Worm (Caenorhabditis elegans) whole organism, young adult: Measurements from ENCODE around the gene tpan-1.
A peak's percentile ranks its signal among the peaks of the same experiment; 100 is the strongest.

Experiments used
- B0019.2 ChIP-seq: fragments of 200-800 bp; sonication (Bioruptor generic); conservative IDR thresholded peaks from 2 replicates; pipeline ENCODE4 v1.3.6; 2022; ENCODE audit warnings: missing genetic modification reagents, missing genetic modification characterization, missing compliant biosample characterization
- D2030.7 ChIP-seq: fragments of 200-800 bp; sonication (Bioruptor generic); IDR thresholded peaks from 2 replicates; pipeline ENCODE4 v1.3.6; 2022; ENCODE audit warnings: missing genetic modification reagents, missing genetic modification characterization, missing compliant biosample characterization
- F23B12.7 ChIP-seq: sonication (generic microtip); optimal IDR thresholded peaks from 2 replicates; lab custom pipeline; 2017; ENCODE audit warnings: missing genetic modification characterization, mild to moderate bottlenecking, missing compliant biosample characterization, antibody characterized with exemption, moderate library complexity; ENCODE audit not compliant: insufficient read depth
- F49E8.2 ChIP-seq: sonication (generic microtip); optimal IDR thresholded peaks from 3 replicates; lab custom pipeline; 2017; ENCODE audit warnings: missing genetic modification characterization, mild to moderate bottlenecking, missing compliant biosample characterization, antibody characterized with exemption, moderate library complexity; ENCODE audit not compliant: insufficient read depth
- F57C9.4 ChIP-seq: sonication (generic microtip); optimal IDR thresholded peaks from 2 replicates; lab custom pipeline; 2017; ENCODE audit warnings: mild to moderate bottlenecking, missing genetic modification characterization, missing compliant biosample characterization
- K11D2.4 ChIP-seq: fragments of 200-800 bp; sonication (Bioruptor generic); IDR thresholded peaks from 2 replicates; pipeline ENCODE4 v1.3.6; 2022; ENCODE audit warnings: missing genetic modification reagents, missing genetic modification characterization, missing compliant biosample characterization
- T26A5.8 ChIP-seq: sonication (generic microtip); optimal IDR thresholded peaks from 2 replicates; lab custom pipeline; 2016; ENCODE audit warnings: missing genetic modification characterization, missing compliant biosample characterization
- Y53F4B.3 ChIP-seq: fragments of 200-800 bp; sonication (Bioruptor generic); IDR thresholded peaks from 2 replicates; pipeline ENCODE4 v1.3.6; 2022; ENCODE audit warnings: missing genetic modification reagents, missing genetic modification characterization, missing compliant biosample characterization
- Y95B8A.8 ChIP-seq: fragments of 200-800 bp; sonication (Bioruptor generic); IDR thresholded peaks from 2 replicates; pipeline ENCODE4 v1.3.6; 2022; ENCODE audit warnings: missing genetic modification reagents, missing genetic modification characterization, missing compliant biosample characterization
- ZK185.1 ChIP-seq: sonication (generic microtip); optimal IDR thresholded peaks from 2 replicates; lab custom pipeline; 2016; ENCODE audit warnings: mild to moderate bottlenecking, missing genetic modification characterization, missing compliant biosample characterization; ENCODE audit not compliant: poor library complexity, severe bottlenecking
- attf-3 ChIP-seq: fragments of 200-800 bp; sonication (Bioruptor generic); conservative IDR thresholded peaks from 2 replicates; pipeline ENCODE4 v1.3.6; 2022; ENCODE audit warnings: missing genetic modification reagents, missing genetic modification characterization, missing compliant biosample characterization
- attf-5 ChIP-seq: fragments of 200-800 bp; sonication (Bioruptor generic); optimal IDR thresholded peaks from 2 replicates; lab custom pipeline; 2018; ENCODE audit warnings: mild to moderate bottlenecking, missing genetic modification characterization, missing compliant biosample characterization
- attf-6 ChIP-seq: fragments of 200-800 bp; sonication (Bioruptor generic); IDR thresholded peaks from 2 replicates; pipeline ENCODE4 v1.3.6; 2022; ENCODE audit warnings: missing genetic modification reagents, missing genetic modification characterization, missing compliant biosample characterization
- bed-2 ChIP-seq: fragments of 200-800 bp; sonication (Bioruptor generic); IDR thresholded peaks from 2 replicates; pipeline ENCODE4 v1.3.6; 2022; ENCODE audit warnings: missing genetic modification reagents, missing genetic modification characterization, missing compliant biosample characterization
- ccch-3 ChIP-seq: fragments of 200-800 bp; sonication (Bioruptor generic); optimal IDR thresholded peaks from 2 replicates; lab custom pipeline; 2018; ENCODE audit warnings: mild to moderate bottlenecking, missing genetic modification characterization, missing compliant biosample characterization
- ceh-40 ChIP-seq: fragments of 200-800 bp; sonication (Bioruptor generic); IDR thresholded peaks from 2 replicates; pipeline ENCODE4 v1.3.6; 2022; ENCODE audit warnings: missing genetic modification characterization, missing compliant biosample characterization
- ceh-79 ChIP-seq: sonication (generic microtip); optimal IDR thresholded peaks from 2 replicates; lab custom pipeline; 2017; ENCODE audit warnings: mild to moderate bottlenecking, missing genetic modification characterization, missing compliant biosample characterization
- chd-7 ChIP-seq: sonication (generic microtip); optimal IDR thresholded peaks from 2 replicates; lab custom pipeline; 2016; ENCODE audit warnings: mild to moderate bottlenecking, missing genetic modification characterization, moderate library complexity, missing compliant biosample characterization
- ets-4 ChIP-seq: fragments of 200-800 bp; sonication (Bioruptor generic); optimal IDR thresholded peaks from 2 replicates; lab custom pipeline; 2018; ENCODE audit warnings: mild to moderate bottlenecking, missing genetic modification characterization, missing compliant biosample characterization
- hmg-1.2 ChIP-seq: fragments of 200-800 bp; sonication (Bioruptor generic); IDR thresholded peaks from 2 replicates; pipeline ENCODE4 v1.3.6; 2022; ENCODE audit warnings: missing genetic modification reagents, missing genetic modification characterization, missing compliant biosample characterization
- hrde-1 ChIP-seq: sonication (generic microtip); optimal IDR thresholded peaks from 2 replicates; lab custom pipeline; 2016; ENCODE audit warnings: missing genetic modification characterization, mild to moderate bottlenecking, missing compliant biosample characterization, moderate library complexity, missing genotype, missing genetic modification reagents, borderline replicate concordance
- lag-1 ChIP-seq: fragments of 200-800 bp; sonication (Bioruptor generic); IDR thresholded peaks from 2 replicates; pipeline ENCODE4 v1.3.6; 2022; ENCODE audit warnings: missing genetic modification reagents, missing genetic modification characterization, missing compliant biosample characterization
- let-526 ChIP-seq: fragments of 200-800 bp; sonication (Bioruptor generic); IDR thresholded peaks from 2 replicates; pipeline ENCODE4 v1.3.6; 2022; ENCODE audit warnings: missing genetic modification reagents, missing genetic modification characterization, missing compliant biosample characterization
- mes-4 ChIP-seq: sonication (generic microtip); optimal IDR thresholded peaks from 2 replicates; lab custom pipeline; 2016; ENCODE audit warnings: missing genotype, missing genetic modification characterization, missing compliant biosample characterization
- nhr-179 ChIP-seq: sonication (generic microtip); optimal IDR thresholded peaks from 2 replicates; lab custom pipeline; 2016; ENCODE audit warnings: mild to moderate bottlenecking, missing genetic modification characterization, missing compliant biosample characterization
- nhr-27 ChIP-seq: fragments of 200-800 bp; sonication (Bioruptor generic); optimal IDR thresholded peaks from 2 replicates; lab custom pipeline; 2018; ENCODE audit warnings: mild to moderate bottlenecking, missing genetic modification characterization, moderate library complexity, missing compliant biosample characterization
- nhr-80 ChIP-seq: sonication (generic microtip); optimal IDR thresholded peaks from 2 replicates; lab custom pipeline; 2016; ENCODE audit warnings: missing genetic modification characterization, missing compliant biosample characterization
- rcor-1 ChIP-seq: fragments of 200-800 bp; sonication (Bioruptor generic); IDR thresholded peaks from 2 replicates; pipeline ENCODE4 v1.3.6; 2022; ENCODE audit warnings: missing genetic modification reagents, missing genetic modification characterization, missing compliant biosample characterization
- rec-8 ChIP-seq, 2 experiments: sonication (generic microtip); optimal IDR thresholded peaks; 2 replicates each; lab custom pipeline; 2016; ENCODE audit warnings: mild to moderate bottlenecking in 2 of 2, missing genetic modification characterization in 2 of 2, missing genetic modification reagents in 2 of 2, missing genotype in 2 of 2, missing biosample characterization in 1 of 2, missing compliant biosample characterization in 1 of 2, moderate library complexity in 1 of 2
- rpc-1 ChIP-seq, 2 experiments: fragments of 150-350 bp in 1 of 2; sonication (generic microtip) in 1 of 2; optimal IDR thresholded peaks; 2 replicates each; lab custom pipeline; 2014 to 2018; ENCODE audit warnings: missing biosample characterization in 1 of 2, missing genetic modification characterization in 1 of 2, missing genetic modification reagents in 1 of 2, missing genotype in 1 of 2
- sdz-38 ChIP-seq: sonication (generic microtip); optimal IDR thresholded peaks from 2 replicates; lab custom pipeline; 2016; ENCODE audit warnings: missing genotype, missing genetic modification characterization, missing compliant biosample characterization
- snpc-4 ChIP-seq, 5 experiments: fragments of 150-350 bp in 1 of 5; sonication (generic microtip) in 4 of 5; optimal IDR thresholded peaks; 2 replicates each; lab custom pipeline; 2014 to 2018; ENCODE audit warnings: missing genetic modification characterization in 5 of 5, missing biosample characterization in 3 of 5, antibody characterized with exemption in 2 of 5, mild to moderate bottlenecking in 2 of 5, missing compliant biosample characterization in 2 of 5, missing genotype in 2 of 5, moderate library complexity in 2 of 5, missing genetic modification reagents in 1 of 5
- tbp1 ChIP-seq: fragments of 200-800 bp; sonication (Bioruptor generic); optimal IDR thresholded peaks from 2 replicates; lab custom pipeline; 2018; ENCODE audit warnings: mild to moderate bottlenecking, missing genetic modification characterization, missing compliant biosample characterization
- tbx-9 ChIP-seq: sonication (generic microtip); optimal IDR thresholded peaks from 2 replicates; lab custom pipeline; 2016; ENCODE audit warnings: borderline replicate concordance, missing genetic modification characterization, inconsistent platforms, missing compliant biosample characterization
- unc-130 ChIP-seq: sonication (generic microtip); optimal IDR thresholded peaks from 2 replicates; lab custom pipeline; 2016; ENCODE audit warnings: missing genetic modification reagents, missing genetic modification characterization, missing compliant biosample characterization
- xnd-1 ChIP-seq: sonication (generic microtip); optimal IDR thresholded peaks from 2 replicates; lab custom pipeline; 2016; ENCODE audit warnings: missing genotype, missing genetic modification reagents, missing genetic modification characterization, missing compliant biosample characterization
- ztf-18 ChIP-seq: sonication (generic microtip); optimal IDR thresholded peaks from 2 replicates; lab custom pipeline; 2016; ENCODE audit warnings: missing genotype, mild to moderate bottlenecking, missing genetic modification characterization, missing compliant biosample characterization

The tpan-1 gene

ce11 chrV:20778257-20778697, 11.0 kb upstream of the tpan-1 start (continued):
- TF ChIP-seq ccch-3 (GFP tag; lab: Kevin White, UChicago) = no peak
- TF ChIP-seq nhr-179 (tag; lab: Kevin White, UChicago) = no peak
- TF ChIP-seq ceh-40 (GFP tag; lab: Robert Waterston, UW) = no peak
- no peak for TF ChIP-seq F57C9.4 (tag; lab: Kevin White, UChicago)
- no peak for TF ChIP-seq rpc-1 (optimal IDR thresholded peaks at IDR 0.05; lab: Kevin White, UChicago)
- TF ChIP-seq rpc-1 (tag; optimal IDR thresholded peaks at IDR 0.05; lab: Kevin White, UChicago) = no peak
- peak; percentile 69 for TF ChIP-seq tbp1 (GFP tag; lab: Kevin White, UChicago)
- peak; percentile 80 for TF ChIP-seq ZK185.1 (tag; lab: Kevin White, UChicago)
- no peak for TF ChIP-seq rec-8 (tag; optimal IDR thresholded peaks at IDR 0.05; lab: Kevin White, UChicago)
- TF ChIP-seq attf-3 (GFP tag; lab: Robert Waterston, UW) = no peak
- TF ChIP-seq bed-2 (GFP tag; lab: Robert Waterston, UW) = no peak
- TF ChIP-seq hrde-1 = no peak
- TF ChIP-seq Y53F4B.3 (GFP tag; lab: Robert Waterston, UW) = no peak
- TF ChIP-seq rcor-1 (GFP tag; lab: Robert Waterston, UW) = peak; percentile 74
- no peak for TF ChIP-seq xnd-1 (tag; lab: Kevin White, UChicago)
- peak; percentile 87 for TF ChIP-seq K11D2.4 (GFP tag; lab: Robert Waterston, UW)
- peak; percentile 43; the same call in 1 of the 2 replicates for TF ChIP-seq Y95B8A.8 (GFP tag; lab: Robert Waterston, UW)
- no peak for TF ChIP-seq lag-1 (GFP tag; lab: Robert Waterston, UW)
- TF ChIP-seq ztf-18 (tag; lab: Kevin White, UChicago) = peak; percentile 53
- no peak for TF ChIP-seq ceh-79
- TF ChIP-seq F49E8.2 (tag; lab: Kevin White, UChicago) = no peak
- no peak for TF ChIP-seq D2030.7 (GFP tag; lab: Robert Waterston, UW)
- TF ChIP-seq snpc-4 (GFP tag; optimal IDR thresholded peaks at IDR 0.05; lab: Kevin White, UChicago) = no peak
- TF ChIP-seq snpc-4 (tag; optimal IDR thresholded peaks at IDR 0.05; lab: Kevin White, UChicago) = peak in 3 of 4 experiments; percentile 14 to 80 (median 79)
- TF ChIP-seq tbx-9 (tag; lab: Kevin White, UChicago) = no peak
- no peak for TF ChIP-seq unc-130 (GFP tag; lab: Kevin White, UChicago)
- no peak for TF ChIP-seq B0019.2 (GFP tag; lab: Robert Waterston, UW)
- TF ChIP-seq attf-5 = peak; percentile 78
- no peak for TF ChIP-seq nhr-27 (tag; lab: Kevin White, UChicago)
- TF ChIP-seq chd-7 (tag; lab: Kevin White, UChicago) = peak; percentile 94
- TF ChIP-seq mes-4 (tag; lab: Kevin White, UChicago) = no peak
- TF ChIP-seq hmg-1.2 (GFP tag; lab: Robert Waterston, UW) = peak; percentile 94
- no peak for TF ChIP-seq sdz-38 (tag; lab: Kevin White, UChicago)
- TF ChIP-seq F23B12.7 (tag; lab: Kevin White, UChicago) = no peak
- peak; percentile 79 for TF ChIP-seq nhr-80 (tag; lab: Kevin White, UChicago)
- no peak for TF ChIP-seq T26A5.8 (tag; lab: Kevin White, UChicago)
- no peak for TF ChIP-seq attf-6 (GFP tag; lab: Robert Waterston, UW)
- TF ChIP-seq ets-4 (GFP tag; lab: Kevin White, UChicago) = peak; percentile 59
- peak; percentile 87 for TF ChIP-seq let-526 (GFP tag; lab: Robert Waterston, UW)
